Fruit fly (Drosophila melanogaster) whole organism, wandering third instar larva: Measurements from ENCODE around the gene CG4115.

Experiments
- CG32264 ChIP-seq: fragments of 200-800 bp; sonication (Bioruptor generic); optimal IDR thresholded peaks from 2 replicates; lab custom pipeline; 2016; ENCODE audit warnings: missing biosample characterization, missing genetic modification characterization
- Mio ChIP-seq: sonication (Bioruptor generic); optimal IDR thresholded peaks from 2 replicates; lab custom pipeline; 2016; ENCODE audit warnings: missing biosample characterization, missing genetic modification characterization
- N ChIP-seq: fragments of >200 bp; optimal IDR thresholded peaks from 2 replicates; lab custom pipeline; 2018; ENCODE audit warnings: missing biosample characterization, missing external identifiers, missing genetic modification characterization
- ey ChIP-seq: fragments of 200-800 bp; sonication (Bioruptor generic); optimal IDR thresholded peaks from 2 replicates; lab custom pipeline; 2016; ENCODE audit warnings: missing biosample characterization, missing genetic modification characterization

DNA sequence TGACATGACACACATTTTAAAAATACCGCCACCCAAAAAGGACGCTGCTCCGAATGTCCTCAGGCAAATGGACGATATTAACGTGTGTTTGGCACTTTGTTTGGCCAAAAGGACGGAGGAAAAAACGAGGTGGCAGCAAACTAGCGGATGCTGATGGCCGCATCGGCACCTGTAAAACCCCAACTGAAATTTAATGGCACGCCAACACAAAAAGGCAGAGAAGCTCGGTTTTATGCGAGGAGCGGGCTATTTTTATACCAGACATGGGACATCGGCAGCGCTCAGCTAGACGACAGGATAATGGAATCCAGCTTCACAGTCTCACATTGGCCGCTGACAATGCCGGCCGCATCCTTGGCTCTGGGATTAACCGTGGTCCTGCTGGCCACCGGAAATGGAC, 26.1 kb downstream of the CG4115 start, which contains the start of gene Sol1:
- no peak for TF ChIP-seq N (GFP tag; lab: Kevin White, UChicago)
- TF ChIP-seq Mio = no peak
- TF ChIP-seq CG32264 = no peak
- no peak for TF ChIP-seq ey (GFP tag; lab: Kevin White, UChicago)
